Worm (Caenorhabditis elegans): ENCODE measurements around the gene Y39B6A.1.

- no peak for TF ChIP-seq dao-5 (tag; optimal IDR thresholded peaks at IDR 0.05)
- TF ChIP-seq him-1 (tag; optimal IDR thresholded peaks at IDR 0.05) = no peak
These were observed 50.2 kb downstream of the Y39B6A.1 start for ce11 chrV:19153244-19153643.

Data from whole organism, L4/young adult.